Worm (Caenorhabditis elegans) whole organism, L4/young adult: ENCODE measurements around the gene T23G5.2.

Source experiments
- dao-5 ChIP-seq: sonication (generic microtip); optimal IDR thresholded peaks from 2 replicates; lab custom pipeline; 2016; ENCODE audit warnings: missing genotype, missing genetic modification characterization, moderate library complexity, missing compliant biosample characterization
- him-1 ChIP-seq: sonication (generic microtip); optimal IDR thresholded peaks from 2 replicates; lab custom pipeline; 2016; ENCODE audit warnings: missing genotype, missing genetic modification reagents, missing genetic modification characterization, missing compliant biosample characterization

DNA sequence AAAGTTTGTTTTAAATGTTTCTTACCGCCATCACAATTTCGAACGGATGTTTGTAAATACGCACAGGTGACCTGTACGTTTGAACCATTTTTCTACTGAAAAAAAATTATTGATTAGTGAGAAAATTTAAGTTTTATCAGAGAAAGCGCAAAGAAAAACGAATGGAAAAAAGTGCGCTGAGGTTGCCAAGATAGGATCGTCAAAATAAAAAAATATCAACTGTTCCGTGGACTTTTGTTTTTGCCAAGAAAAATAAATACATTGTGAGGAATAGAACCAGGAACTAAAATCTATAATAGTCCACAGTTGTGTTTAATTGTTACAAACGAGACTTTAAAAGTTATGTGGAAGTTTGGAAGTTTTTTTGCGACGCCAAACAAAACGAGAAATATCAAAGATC is at the start of gene T23G5.2:
- TF ChIP-seq him-1 (tag; lab: Kevin White, UChicago) (no peak), dao-5 (tag; lab: Kevin White, UChicago) (no peak)
